Worm (Caenorhabditis elegans): ENCODE results near the gene F26F4.5.

DNA sequence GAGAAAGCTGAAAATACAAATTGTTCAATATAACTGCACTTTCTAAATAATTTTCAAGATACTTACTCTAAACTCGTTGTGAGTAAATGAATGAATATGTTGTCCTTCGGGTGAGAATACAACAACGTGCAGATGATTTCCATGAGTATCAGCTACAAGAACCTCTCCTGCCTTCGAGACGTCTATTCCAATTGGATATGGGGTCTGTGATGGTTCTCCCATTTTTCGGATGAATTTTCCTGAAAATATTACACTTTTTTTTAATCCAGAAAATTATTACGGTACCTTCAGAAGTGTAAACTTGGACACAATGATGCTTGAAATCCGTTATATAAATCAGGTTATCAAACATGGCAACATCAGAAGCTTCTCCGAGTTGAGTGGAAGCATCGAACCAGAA lies 4.3 kb upstream of the F26F4.5 start:
- TF ChIP-seq W03F9.2 (tag; optimal IDR thresholded peaks at IDR 0.05) (no peak), him-1 (tag; optimal IDR thresholded peaks at IDR 0.05) (no peak)

Data from whole organism, L4/young adult.